Worm (Caenorhabditis elegans) whole organism, L1 larva: ENCODE data around the gene F25G6.1.

Experiments used
- C04F5.9 ChIP-seq: sonication (generic microtip); optimal IDR thresholded peaks from 2 replicates; lab custom pipeline; 2016; ENCODE audit warnings: missing genetic modification characterization, missing compliant biosample characterization
- F16B12.6 ChIP-seq: fragments of 150-350 bp; optimal IDR thresholded peaks from 2 replicates; lab custom pipeline; 2014; ENCODE audit warnings: missing biosample characterization, missing genetic modification characterization
- ama-1 ChIP-seq: fragments of 150-350 bp; optimal IDR thresholded peaks from 2 replicates; lab custom pipeline; 2014
- ceh-63 ChIP-seq: fragments of 200-800 bp; sonication (Bioruptor generic); optimal IDR thresholded peaks from 2 replicates; lab custom pipeline; 2018; ENCODE audit warnings: mild to moderate bottlenecking, missing genetic modification characterization, missing compliant biosample characterization
- ceh-90 ChIP-seq: sonication (generic microtip); optimal IDR thresholded peaks from 2 replicates; lab custom pipeline; 2016; ENCODE audit warnings: missing genetic modification characterization, missing compliant biosample characterization
- ces-1 ChIP-seq: fragments of 150-350 bp; optimal IDR thresholded peaks from 2 replicates; lab custom pipeline; 2014; ENCODE audit warnings: missing biosample characterization, missing genetic modification reagents, missing genetic modification characterization
- dpl-1 ChIP-seq, 3 experiments: fragments of 150-350 bp in 2 of 3; sonication (generic microtip) in 1 of 3; optimal IDR thresholded peaks; 2 replicates each; lab custom pipeline; 2014 to 2017; ENCODE audit warnings: missing biosample characterization in 3 of 3, missing genetic modification characterization in 3 of 3, missing genetic modification reagents in 3 of 3
- efl-1 ChIP-seq, 4 experiments: fragments of 150-350 bp; optimal IDR thresholded peaks in 3 of 4; peaks in 1 of 4; 1 replicate in 1 of 4; 2 replicates in 3 of 4; lab custom pipeline; 2014; ENCODE audit warnings: missing biosample characterization in 2 of 4, missing genetic modification characterization in 2 of 4, missing genetic modification reagents in 2 of 4
- fkh-10 ChIP-seq: sonication (generic microtip); optimal IDR thresholded peaks from 2 replicates; lab custom pipeline; 2017; ENCODE audit warnings: missing biosample characterization, missing genetic modification reagents, missing genetic modification characterization
- fkh-4 ChIP-seq: sonication (generic microtip); optimal IDR thresholded peaks from 2 replicates; lab custom pipeline; 2016; ENCODE audit warnings: missing compliant biosample characterization, missing genetic modification characterization, borderline replicate concordance
- fkh-8 ChIP-seq: sonication (generic microtip); optimal IDR thresholded peaks from 2 replicates; lab custom pipeline; 2016; ENCODE audit warnings: mild to moderate bottlenecking, missing genetic modification characterization, missing compliant biosample characterization
- hpl-2 ChIP-seq: fragments of 150-350 bp; optimal IDR thresholded peaks from 2 replicates; lab custom pipeline; 2014; ENCODE audit warnings: missing biosample characterization, missing genetic modification reagents, missing genetic modification characterization
- isw-1 ChIP-seq: fragments of 200-800 bp; sonication (Bioruptor generic); IDR thresholded peaks from 2 replicates; pipeline ENCODE4 v1.3.6; 2022; ENCODE audit warnings: missing genetic modification characterization, missing compliant biosample characterization
- jun-1 ChIP-seq: fragments of 150-350 bp; optimal IDR thresholded peaks from 2 replicates; lab custom pipeline; 2014; ENCODE audit warnings: missing biosample characterization, missing genetic modification reagents, missing genetic modification characterization
- lin-14 ChIP-seq: fragments of 200-800 bp; sonication (Bioruptor generic); optimal IDR thresholded peaks from 2 replicates; lab custom pipeline; 2018; ENCODE audit warnings: mild to moderate bottlenecking, missing genetic modification characterization, moderate library complexity, missing compliant biosample characterization
- lin-15B ChIP-seq: fragments of 150-350 bp; sonication (generic microtip); optimal IDR thresholded peaks from 3 replicates; lab custom pipeline; 2014; ENCODE audit warnings: missing biosample characterization, missing genetic modification characterization
- mab-9 ChIP-seq: fragments of 200-800 bp; sonication (Bioruptor generic); IDR thresholded peaks from 2 replicates; pipeline ENCODE4 v1.3.6; 2022; ENCODE audit warnings: missing genetic modification reagents, missing genetic modification characterization, missing compliant biosample characterization
- nhr-12 ChIP-seq: sonication (generic microtip); optimal IDR thresholded peaks from 2 replicates; lab custom pipeline; 2017; ENCODE audit warnings: missing biosample characterization, missing genetic modification characterization
- nhr-19 ChIP-seq: fragments of 200-800 bp; sonication (Bioruptor generic); conservative IDR thresholded peaks from 2 replicates; pipeline ENCODE4 v1.3.6; 2022; ENCODE audit warnings: missing genetic modification characterization, missing compliant biosample characterization
- nhr-20 ChIP-seq: sonication (generic microtip); optimal IDR thresholded peaks from 2 replicates; lab custom pipeline; 2016; ENCODE audit warnings: mild to moderate bottlenecking, missing genetic modification characterization, missing compliant biosample characterization
- nhr-28 ChIP-seq: fragments of 150-350 bp; optimal IDR thresholded peaks from 2 replicates; lab custom pipeline; 2014; ENCODE audit warnings: missing biosample characterization, missing genetic modification characterization
- nhr-47 ChIP-seq: sonication (generic microtip); optimal IDR thresholded peaks from 2 replicates; lab custom pipeline; 2016; ENCODE audit warnings: mild to moderate bottlenecking, missing genetic modification characterization, moderate library complexity, missing compliant biosample characterization
- nhr-76 ChIP-seq: sonication (generic microtip); optimal IDR thresholded peaks from 2 replicates; lab custom pipeline; 2017; ENCODE audit warnings: missing biosample characterization, missing genetic modification characterization
- nhr-77 ChIP-seq: fragments of 150-350 bp; optimal IDR thresholded peaks from 2 replicates; lab custom pipeline; 2014; ENCODE audit warnings: missing biosample characterization, missing genetic modification characterization
- nhr-84 ChIP-seq: sonication (generic microtip); optimal IDR thresholded peaks from 2 replicates; lab custom pipeline; 2017; ENCODE audit warnings: missing biosample characterization, missing genetic modification characterization
- nhr-85 ChIP-seq: sonication (generic microtip); peaks from one replicate; lab custom pipeline; 2016; ENCODE audit warnings: missing genetic modification characterization, inconsistent platforms, missing compliant biosample characterization
- rnt-1 ChIP-seq: sonication (generic microtip); optimal IDR thresholded peaks from 2 replicates; lab custom pipeline; 2016; ENCODE audit warnings: mild to moderate bottlenecking, missing genetic modification characterization, moderate library complexity, missing compliant biosample characterization
- skn-1 ChIP-seq: fragments of 150-350 bp; optimal IDR thresholded peaks from 2 replicates; lab custom pipeline; 2014; ENCODE audit warnings: missing biosample characterization, missing genetic modification characterization
- snu-23 ChIP-seq: sonication (generic microtip); optimal IDR thresholded peaks from 2 replicates; lab custom pipeline; 2016; ENCODE audit warnings: missing genetic modification characterization, missing compliant biosample characterization
- sptf-1 ChIP-seq: fragments of 150-350 bp; optimal IDR thresholded peaks from 2 replicates; lab custom pipeline; 2014; ENCODE audit warnings: missing biosample characterization, missing genetic modification characterization
- sup-37 ChIP-seq: fragments of 200-800 bp; sonication (Bioruptor generic); optimal IDR thresholded peaks from 2 replicates; lab custom pipeline; 2018; ENCODE audit warnings: mild to moderate bottlenecking, missing genetic modification characterization, missing compliant biosample characterization
- tbx-2 ChIP-seq: sonication (generic microtip); optimal IDR thresholded peaks from 2 replicates; lab custom pipeline; 2016; ENCODE audit warnings: missing genetic modification characterization, missing compliant biosample characterization
- unc-86 ChIP-seq: sonication (generic microtip); optimal IDR thresholded peaks from 2 replicates; lab custom pipeline; 2016; ENCODE audit warnings: missing genetic modification characterization, missing compliant biosample characterization
- unc-98 ChIP-seq: fragments of 200-800 bp; sonication (Bioruptor generic); IDR thresholded peaks from 2 replicates; pipeline ENCODE4 v1.3.6; 2022; ENCODE audit warnings: missing genetic modification characterization, missing compliant biosample characterization
- vab-15 ChIP-seq: sonication (generic microtip); optimal IDR thresholded peaks from 2 replicates; lab custom pipeline; 2017; ENCODE audit warnings: missing genotype, mild to moderate bottlenecking, missing genetic modification characterization, missing compliant biosample characterization
- zag-1 ChIP-seq: fragments of 150-350 bp; optimal IDR thresholded peaks from 2 replicates; lab custom pipeline; 2014; ENCODE audit warnings: missing biosample characterization, missing genetic modification characterization

F25G6.1 gene

ce11 chrV:8536213-8536612 lies 38.6 kb upstream of the F25G6.1 start, which contains the start of gene his-39:
Gene his-39, plus strand, starts transcription at chrV:8536513.
- TF ChIP-seq nhr-19 (GFP tag; lab: Robert Waterston, UW) (no peak), isw-1 (GFP tag; lab: Robert Waterston, UW) (no peak), fkh-10 (no peak), ceh-63 (GFP tag; lab: Kevin White, UChicago) (no peak), unc-86 (tag; lab: Kevin White, UChicago) (no peak), ama-1 (lab: Kevin White, UChicago) (no peak), hpl-2 (no peak), fkh-8 (tag; lab: Kevin White, UChicago) (no peak), F16B12.6 (no peak), zag-1 (tag; lab: Kevin White, UChicago) (no peak), nhr-77 (tag; lab: Kevin White, UChicago) (no peak), nhr-12 (tag; lab: Kevin White, UChicago) (no peak), unc-98 (GFP tag; lab: Robert Waterston, UW) (no peak), nhr-76 (no peak), nhr-28 (no peak), ceh-90 (tag; lab: Kevin White, UChicago) (no peak)

- TF ChIP-seq nhr-47 (tag; lab: Kevin White, UChicago) (no peak), nhr-76 (no peak), vab-15 (tag; lab: Kevin White, UChicago) (no peak), ces-1 (GFP tag; lab: Kevin White, UChicago) (no peak), nhr-20 (no peak), efl-1 (optimal IDR thresholded peaks at IDR 0.05; lab: Kevin White, UChicago) (no peak), efl-1 (GFP tag; optimal IDR thresholded peaks at IDR 0.05 in 1 of 2; lab: Kevin White, UChicago) (no peak), mab-9 (GFP tag; lab: Robert Waterston, UW) (no peak), sup-37 (GFP tag; lab: Kevin White, UChicago) (no peak), snu-23 (GFP tag; lab: Kevin White, UChicago) (no peak)
Observed at ce11 chrV:8537031-8537430, 37.8 kb upstream of the F25G6.1 start, which contains the start of gene otpl-4. Gene otpl-4, plus strand, starts transcription at chrV:8537331.

ce11 chrV:8545531-8546224 lies 29.2 kb upstream of the F25G6.1 start, which contains the start of the genes slc-17.8 and asns-1:
Gene slc-17.8, minus strand, starts transcription at chrV:8545581.
Gene asns-1, plus strand, starts transcription at chrV:8546174.
- TF ChIP-seq lin-15B (tag; lab: Kevin White, UChicago) (no peak), dpl-1 (GFP tag; optimal IDR thresholded peaks at IDR 0.05; lab: Kevin White, UChicago) (no peak), snu-23 (GFP tag; lab: Kevin White, UChicago) (no peak), sptf-1 (tag; lab: Kevin White, UChicago) (no peak), skn-1 (tag; lab: Kevin White, UChicago) (no peak), nhr-85 (tag; lab: Kevin White, UChicago) (no peak), rnt-1 (tag; lab: Kevin White, UChicago) (no peak), nhr-28 (no peak), jun-1 (no peak), nhr-84 (tag; lab: Kevin White, UChicago) (no peak), fkh-4 (no peak), ama-1 (lab: Kevin White, UChicago) (no peak)

- TF ChIP-seq ces-1 (GFP tag; lab: Kevin White, UChicago) (no peak), nhr-77 (tag; lab: Kevin White, UChicago) (peak; percentile 11), tbx-2 (tag; lab: Kevin White, UChicago) (peak; percentile 0)
Observed at ce11 chrV:8548989-8549388, 25.9 kb upstream of the F25G6.1 start, which contains the start of gene stdh-4. Gene stdh-4, plus strand, starts transcription at chrV:8549289.

DNA sequence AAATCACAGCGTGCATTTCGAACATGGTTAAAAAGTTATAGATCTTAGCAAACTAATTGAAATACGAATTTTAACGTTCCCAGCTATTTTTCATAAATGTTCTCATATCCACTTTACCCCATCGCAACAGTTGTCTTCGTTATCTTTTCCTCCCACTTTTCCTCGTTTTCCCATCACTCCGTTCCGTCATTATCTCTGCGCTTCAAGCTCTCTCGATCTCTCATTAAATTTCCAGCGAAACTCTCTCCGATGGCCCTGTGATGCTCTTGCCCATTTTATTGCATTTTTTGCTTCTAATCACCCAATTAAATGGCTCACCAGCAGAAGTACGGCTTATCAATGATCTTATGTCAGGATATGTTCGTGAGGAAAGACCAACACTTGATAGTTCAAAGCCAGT lies 22.4 kb upstream of the F25G6.1 start, which contains the start of gene acr-15:
Gene acr-15, plus strand, starts transcription at position 236 of the 400 bp plus-strand sequence.
- peak; percentile 46 for TF ChIP-seq rnt-1 (tag; lab: Kevin White, UChicago)
- TF ChIP-seq lin-14 (GFP tag; lab: Kevin White, UChicago), result peak; percentile 1
- TF ChIP-seq efl-1 (optimal IDR thresholded peaks at IDR 0.05; lab: Kevin White, UChicago), result no peak
- peak in 1 of 2 experiments; percentile 78 for TF ChIP-seq efl-1 (GFP tag; optimal IDR thresholded peaks at IDR 0.05 in 1 of 2; lab: Kevin White, UChicago)
- TF ChIP-seq C04F5.9 (tag; lab: Kevin White, UChicago), result no peak
- TF ChIP-seq, all 84 proteins: peak for 3
